Fruit fly (Drosophila melanogaster) whole organism, embryonic: Measurements from ENCODE around the gene slif.
A peak's percentile ranks its signal among the peaks of the same experiment; 100 is the strongest.

ENCODE experiments used
- Aef1 ChIP-seq: fragments of 200-800 bp; sonication (Bioruptor generic); IDR thresholded peaks from 3 replicates; pipeline ENCODE4 v1.3.6; 2022; ENCODE audit warnings: missing biosample characterization, missing genetic modification characterization
- Asciz ChIP-seq: fragments of 200-800 bp; sonication (Bioruptor generic); optimal IDR thresholded peaks from 2 replicates; lab custom pipeline; 2017; ENCODE audit warnings: missing biosample characterization, mild to moderate bottlenecking, missing genetic modification characterization, missing genetic modification reagents
- Awh ChIP-seq: fragments of 200-800 bp; sonication (Bioruptor generic); IDR thresholded peaks from 2 replicates; pipeline ENCODE4, ENCODE4 v1.3.6; 2022; ENCODE audit warnings: missing biosample characterization, missing genetic modification characterization
- Bdp1 ChIP-seq: fragments of 200-800 bp; sonication (Bioruptor generic); optimal IDR thresholded peaks from 3 replicates; lab custom pipeline; 2016; ENCODE audit warnings: missing biosample characterization, missing genetic modification characterization
- Bgb ChIP-seq: fragments of 200-800 bp; sonication (Bioruptor generic); IDR thresholded peaks from 2 replicates; pipeline ENCODE4 v1.3.6; 2022; ENCODE audit warnings: missing biosample characterization, missing genetic modification characterization; ENCODE audit not compliant: partially characterized antibody
- BtbVII ChIP-seq: fragments of 200-800 bp; sonication (Bioruptor generic); optimal IDR thresholded peaks from 3 replicates; lab custom pipeline; 2017; ENCODE audit warnings: missing biosample characterization, mild to moderate bottlenecking, missing genetic modification characterization
- C15 ChIP-seq: fragments of 200-800 bp; sonication (Bioruptor generic); IDR thresholded peaks from 3 replicates; pipeline ENCODE4 v1.3.6; 2022; ENCODE audit warnings: missing biosample characterization, missing genetic modification characterization
- CG11560 ChIP-seq: fragments of 200-800 bp; sonication (Bioruptor generic); IDR thresholded peaks from 3 replicates; pipeline ENCODE4 v1.3.6; 2022; ENCODE audit warnings: missing biosample characterization, missing genetic modification characterization
- CG11695 ChIP-seq: fragments of 200-800 bp; sonication (Bioruptor generic); IDR thresholded peaks from 3 replicates; pipeline ENCODE4 v1.3.6; 2022; ENCODE audit warnings: missing biosample characterization, missing genetic modification characterization
- CG11696 ChIP-seq: fragments of 200-800 bp; sonication (Bioruptor generic); IDR thresholded peaks from 2 replicates; pipeline ENCODE4 v1.3.6; 2022; ENCODE audit warnings: missing biosample characterization, missing genetic modification characterization
- CG12391 ChIP-seq: fragments of 200-800 bp; sonication (Bioruptor generic); optimal IDR thresholded peaks from 3 replicates; lab custom pipeline; 2018; ENCODE audit warnings: missing biosample characterization, mild to moderate bottlenecking, missing genetic modification characterization, moderate library complexity
- CG14014 ChIP-seq: fragments of 200-800 bp; sonication (Bioruptor generic); IDR thresholded peaks from 2 replicates; pipeline ENCODE4 v1.3.6; 2022; ENCODE audit warnings: missing biosample characterization, missing genetic modification characterization
- CG14860 ChIP-seq: fragments of 200-800 bp; sonication (Bioruptor generic); IDR thresholded peaks from 3 replicates; pipeline ENCODE4 v1.3.6; 2022; ENCODE audit warnings: missing biosample characterization, missing genetic modification characterization; ENCODE audit not compliant: partially characterized antibody
- CG15269 ChIP-seq: fragments of 200-800 bp; sonication (Bioruptor generic); optimal IDR thresholded peaks from 2 replicates; lab custom pipeline; 2018; ENCODE audit warnings: missing biosample characterization, mild to moderate bottlenecking, missing genetic modification characterization, moderate library complexity
- CG16813 ChIP-seq: fragments of 200-800 bp; sonication (Bioruptor generic); IDR thresholded peaks from 3 replicates; pipeline ENCODE4 v1.3.6; 2022; ENCODE audit warnings: missing biosample characterization, missing genetic modification characterization; ENCODE audit not compliant: partially characterized antibody
- CG17385 ChIP-seq: fragments of 200-800 bp; sonication (Bioruptor generic); optimal IDR thresholded peaks from 3 replicates; lab custom pipeline; 2018; ENCODE audit warnings: missing biosample characterization, mild to moderate bottlenecking, missing genetic modification characterization
- CG33213 ChIP-seq: fragments of 200-800 bp; sonication (Bioruptor generic); optimal IDR thresholded peaks from 3 replicates; lab custom pipeline; 2016; ENCODE audit warnings: missing biosample characterization, missing genetic modification characterization
- CG4820 ChIP-seq: fragments of 200-800 bp; sonication (Bioruptor generic); optimal IDR thresholded peaks from 3 replicates; lab custom pipeline; 2016; ENCODE audit warnings: missing biosample characterization, missing genetic modification characterization
- CG6175 ChIP-seq: fragments of 200-800 bp; sonication (Bioruptor generic); IDR thresholded peaks from 3 replicates; pipeline ENCODE4 v1.3.6; 2022; ENCODE audit warnings: missing biosample characterization, missing genetic modification characterization
- CG6254 ChIP-seq: fragments of 200-800 bp; sonication (Bioruptor generic); optimal IDR thresholded peaks from 3 replicates; lab custom pipeline; 2017; ENCODE audit warnings: mild to moderate bottlenecking, missing biosample characterization, missing genetic modification reagents, missing genetic modification characterization
- CG6791 ChIP-seq: fragments of 200-800 bp; sonication (Bioruptor generic); IDR thresholded peaks from 3 replicates; pipeline ENCODE4 v1.3.6; 2022; ENCODE audit warnings: missing biosample characterization, missing genetic modification characterization; ENCODE audit not compliant: partially characterized antibody
- CG8388 ChIP-seq: fragments of 200-800 bp; sonication (Bioruptor generic); optimal IDR thresholded peaks from 2 replicates; lab custom pipeline; 2019; ENCODE audit warnings: missing biosample characterization, mild to moderate bottlenecking, missing genetic modification characterization, moderate library complexity
- CG9727 ChIP-seq: fragments of 200-800 bp; sonication (Bioruptor generic); optimal IDR thresholded peaks from 3 replicates; lab custom pipeline; 2017; ENCODE audit warnings: missing biosample characterization, mild to moderate bottlenecking, missing genetic modification characterization
- Dll ChIP-seq: fragments of 200-800 bp; sonication (Bioruptor generic); IDR thresholded peaks from 4 replicates; pipeline ENCODE4 v1.3.6; 2022; ENCODE audit warnings: missing biosample characterization, missing genetic modification characterization; ENCODE audit not compliant: partially characterized antibody
- HLH54F ChIP-seq: fragments of 200-800 bp; sonication (Bioruptor generic); optimal IDR thresholded peaks from 3 replicates; lab custom pipeline; 2016; ENCODE audit warnings: missing biosample characterization, missing genetic modification characterization
- Max ChIP-seq: fragments of 200-800 bp; sonication (Bioruptor generic); optimal IDR thresholded peaks from 2 replicates; lab custom pipeline; 2016; ENCODE audit warnings: missing biosample characterization, mild to moderate bottlenecking, missing genetic modification characterization
- Opbp ChIP-seq: fragments of 200-800 bp; sonication (Bioruptor generic); IDR thresholded peaks from 3 replicates; pipeline ENCODE4 v1.3.6; 2022; ENCODE audit warnings: missing biosample characterization, missing genetic modification characterization; ENCODE audit not compliant: partially characterized antibody
- Scr ChIP-seq: fragments of 200-800 bp; sonication (Bioruptor generic); IDR thresholded peaks from 2 replicates; pipeline ENCODE4 v1.3.6; 2022; ENCODE audit warnings: missing biosample characterization, missing genetic modification characterization; ENCODE audit not compliant: partially characterized antibody
- Spps ChIP-seq: fragments of 200-800 bp; sonication (Bioruptor generic); optimal IDR thresholded peaks from 2 replicates; lab custom pipeline; 2018; ENCODE audit warnings: missing biosample characterization, mild to moderate bottlenecking, missing genetic modification characterization
- YL-1 ChIP-seq: fragments of 200-800 bp; sonication (Bioruptor generic); optimal IDR thresholded peaks from 3 replicates; lab custom pipeline; 2017; ENCODE audit warnings: missing biosample characterization, mild to moderate bottlenecking, missing genetic modification characterization
- ato ChIP-seq: fragments of 200-800 bp; sonication (Bioruptor generic); IDR thresholded peaks from 2 replicates; pipeline ENCODE4 v1.3.6; 2022; ENCODE audit warnings: missing biosample characterization, missing genetic modification characterization; ENCODE audit not compliant: partially characterized antibody
- cato ChIP-seq: fragments of 200-800 bp; sonication (Bioruptor generic); optimal IDR thresholded peaks from 2 replicates; lab custom pipeline; 2016; ENCODE audit warnings: missing biosample characterization, missing genetic modification characterization, borderline replicate concordance
- caup ChIP-seq: fragments of 200-800 bp; sonication (Bioruptor generic); optimal IDR thresholded peaks from 3 replicates; lab custom pipeline; 2017; ENCODE audit warnings: missing biosample characterization, mild to moderate bottlenecking, missing genetic modification characterization, moderate library complexity; ENCODE audit not compliant: severe bottlenecking
- chinmo ChIP-seq: fragments of 200-800 bp; sonication (Bioruptor generic); IDR thresholded peaks from 4 replicates; pipeline ENCODE4 v1.3.6; 2022; ENCODE audit warnings: missing biosample characterization, missing genetic modification characterization; ENCODE audit not compliant: partially characterized antibody
- ci ChIP-seq: fragments of 200-800 bp; sonication (Bioruptor generic); IDR thresholded peaks from 3 replicates; pipeline ENCODE4 v1.3.6; 2022; ENCODE audit warnings: missing biosample characterization, missing genetic modification characterization
- cwo ChIP-seq: fragments of 200-800 bp; sonication (Bioruptor generic); optimal IDR thresholded peaks from 3 replicates; lab custom pipeline; 2017; ENCODE audit warnings: missing biosample characterization, missing genetic modification characterization, mild to moderate bottlenecking, moderate library complexity, missing genetic modification reagents
- hb ChIP-seq: fragments of 200-800 bp; sonication (Bioruptor generic); IDR thresholded peaks from 3 replicates; pipeline ENCODE4 v1.3.6; 2022; ENCODE audit warnings: missing biosample characterization, missing genetic modification characterization; ENCODE audit not compliant: partially characterized antibody
- hkb ChIP-seq, 2 experiments: fragments of 200-800 bp in 1 of 2; fragments of >200 bp in 1 of 2; sonication (Bioruptor generic) in 1 of 2; IDR thresholded peaks in 1 of 2; optimal IDR thresholded peaks in 1 of 2; 2 replicates each; pipeline versions ENCODE4 v1.3.6 to Lab custom; 2017 to 2022; ENCODE audit warnings: missing biosample characterization in 1 of 2, missing genetic modification characterization in 1 of 2
- knrl ChIP-seq: fragments of 200-800 bp; sonication (Bioruptor generic); IDR thresholded peaks from 3 replicates; pipeline ENCODE4 v1.3.6; 2022; ENCODE audit warnings: missing biosample characterization, missing genetic modification characterization; ENCODE audit not compliant: partially characterized antibody
- mld ChIP-seq: fragments of 200-800 bp; sonication (Bioruptor generic); IDR thresholded peaks from 3 replicates; pipeline ENCODE4 v1.3.6; 2022; ENCODE audit warnings: missing biosample characterization, missing genetic modification characterization; ENCODE audit not compliant: partially characterized antibody
- nerfin-2 ChIP-seq: fragments of 200-800 bp; sonication (Bioruptor generic); IDR thresholded peaks from 2 replicates; pipeline ENCODE4 v1.3.6; 2022; ENCODE audit warnings: missing biosample characterization, missing genetic modification characterization; ENCODE audit not compliant: partially characterized antibody
- org-1 ChIP-seq: fragments of 200-800 bp; sonication (Bioruptor generic); optimal IDR thresholded peaks from 2 replicates; lab custom pipeline; 2017; ENCODE audit warnings: missing biosample characterization, missing genetic modification characterization
- phol ChIP-seq: fragments of 200-800 bp; sonication (Bioruptor generic); optimal IDR thresholded peaks from 3 replicates; lab custom pipeline; 2018; ENCODE audit warnings: missing biosample characterization, mild to moderate bottlenecking, missing genetic modification characterization, moderate library complexity
- slou ChIP-seq: fragments of 200-800 bp; sonication (Bioruptor generic); optimal IDR thresholded peaks from 3 replicates; lab custom pipeline; 2016; ENCODE audit warnings: missing biosample characterization, missing genetic modification characterization
- toy ChIP-seq: fragments of 200-800 bp; sonication (Bioruptor generic); IDR thresholded peaks from 2 replicates; pipeline ENCODE4 v1.3.6; 2022; ENCODE audit warnings: missing biosample characterization, missing genetic modification characterization
- unc-4 ChIP-seq: fragments of 200-800 bp; sonication (Bioruptor generic); IDR thresholded peaks from 2 replicates; pipeline ENCODE4 v1.3.6; 2022; ENCODE audit warnings: missing biosample characterization, missing genetic modification characterization; ENCODE audit not compliant: partially characterized antibody
- vnd ChIP-seq: fragments of 200-800 bp; sonication (Bioruptor generic); IDR thresholded peaks from 3 replicates; pipeline ENCODE4 v1.3.6; 2022; ENCODE audit warnings: missing biosample characterization, missing genetic modification characterization; ENCODE audit not compliant: partially characterized antibody

Gene slif

dm6 chr3L:22843094-22843493, 37.8 kb upstream of the slif start (continued):
- TF ChIP-seq CG9727 (GFP tag; lab: Kevin White, UChicago) (no peak), knrl (GFP tag; lab: Robert Waterston, UW) (peak; percentile 62; the same call in 2 of the 3 replicates), CG14860 (peak; percentile 77), CG15269 (tag; lab: Kevin White, UChicago) (no peak), caup (GFP tag; lab: Kevin White, UChicago) (no peak), hb (GFP tag; lab: Robert Waterston, UW) (peak; percentile 77; the same call in 2 of the 3 replicates), toy (GFP tag; lab: Robert Waterston, UW) (no peak), cwo (GFP tag; lab: Kevin White, UChicago) (no peak), Max (GFP tag; lab: Kevin White, UChicago) (no peak), ci (GFP tag; lab: Robert Waterston, UW) (0 out of 3 replicates have a peak, but pooled peaks have one; percentile 10), phol (tag; lab: Kevin White, UChicago) (no peak), Spps (no peak), mld (GFP tag; lab: Robert Waterston, UW) (peak; percentile 82), Aef1 (GFP tag; lab: Robert Waterston, UW) (no peak), CG4820 (GFP tag; lab: Kevin White, UChicago) (no peak), CG6254 (GFP tag; lab: Kevin White, UChicago) (peak; percentile 39), C15 (GFP tag; lab: Robert Waterston, UW) (no peak), CG11560 (tag; lab: Robert Waterston, UW) (no peak), CG17385 (no peak), CG11696 (no peak), nerfin-2 (GFP tag; lab: Robert Waterston, UW) (peak; percentile 82), Bgb (GFP tag; lab: Robert Waterston, UW) (peak; percentile 80), CG11695 (no peak), Awh (GFP tag; lab: Robert Waterston, UW) (no peak), BtbVII (no peak), hkb (optimal IDR thresholded peaks at IDR 0.05; lab: Kevin White, UChicago) (peak; percentile 23), hkb (GFP tag; IDR thresholded peaks at IDR 0.05; lab: Robert Waterston, UW) (no peak), org-1 (GFP tag; lab: Kevin White, UChicago) (no peak), CG33213 (GFP tag; lab: Kevin White, UChicago) (no peak), CG14014 (GFP tag; lab: Robert Waterston, UW) (no peak), Scr (GFP tag; lab: Robert Waterston, UW) (peak; percentile 67), CG8388 (GFP tag; lab: Kevin White, UChicago) (no peak), ato (peak; percentile 56; the same call in 1 of the 2 replicates), Bdp1 (peak; percentile 98), Asciz (GFP tag; lab: Kevin White, UChicago) (no peak), Opbp (GFP tag; lab: Robert Waterston, UW) (peak; percentile 87), CG16813 (peak; percentile 88), CG12391 (no peak), unc-4 (peak; percentile 13; the same call in 1 of the 2 replicates), CG6791 (GFP tag; lab: Robert Waterston, UW) (peak; percentile 93), HLH54F (GFP tag; lab: Kevin White, UChicago) (no peak), vnd (peak; percentile 64; the same call in 2 of the 3 replicates), Dll (GFP tag; lab: Robert Waterston, UW) (0 out of 4 replicates have a peak, but pooled peaks have one; percentile 36), cato (GFP tag; lab: Kevin White, UChicago) (no peak), chinmo (GFP tag; lab: Robert Waterston, UW) (no peak), YL-1 (GFP tag; lab: Kevin White, UChicago) (no peak), slou (GFP tag; lab: Kevin White, UChicago) (no peak), CG6175 (no peak)
